Fruit fly (Drosophila melanogaster): ENCODE measurements around the gene bves.

Gene bves

dm6 chrX:21067908-21068307 lies 14.1 kb downstream of the bves start (continued):
- TF ChIP-seq org-1 (GFP tag; optimal IDR thresholded peaks at IDR 0.05) (no peak), CG4617 (GFP tag; optimal IDR thresholded peaks at IDR 0.05; ENCODE audit: borderline replicate concordance) (no peak), dysf (GFP tag; IDR thresholded peaks at IDR 0.05) (0 out of 3 replicates have a peak, but pooled peaks have one; percentile 27), phol (tag; optimal IDR thresholded peaks at IDR 0.05) (peak; percentile 7)

dm6 chrX:21071693-21072357 lies 18.1 kb downstream of the bves start:
- TF ChIP-seq CG17361 (GFP tag; IDR thresholded peaks at IDR 0.05) (no peak), H15 (GFP tag; IDR thresholded peaks at IDR 0.05) (no peak), CG9876 (GFP tag; optimal IDR thresholded peaks at IDR 0.05) (no peak), Dp (GFP tag; optimal IDR thresholded peaks at IDR 0.05) (no peak), CG7271 (tag; optimal IDR thresholded peaks at IDR 0.05) (no peak), Taf1 (GFP tag; IDR thresholded peaks at IDR 0.05) (no peak), CG15479 (GFP tag; optimal IDR thresholded peaks at IDR 0.05) (peak; percentile 44), Fer2 (tag; optimal IDR thresholded peaks at IDR 0.05) (no peak), MESR4 (GFP tag; optimal IDR thresholded peaks at IDR 0.05) (no peak), sqz (GFP tag; optimal IDR thresholded peaks at IDR 0.05) (no peak), CG2199 (GFP tag; IDR thresholded peaks at IDR 0.05) (0 out of 3 replicates have a peak, but pooled peaks have one; percentile 23), CG3163 (GFP tag; optimal IDR thresholded peaks at IDR 0.05) (peak; percentile 89), Trl (optimal IDR thresholded peaks at IDR 0.05) (peak; percentile 41 to 66), Trl (GFP tag; optimal IDR thresholded peaks at IDR 0.05) (no peak), chinmo (GFP tag; IDR thresholded peaks at IDR 0.05; ENCODE audit: partially characterized antibody) (0 out of 4 replicates have a peak, but pooled peaks have one; percentile 43), Xrp1 (GFP tag; IDR thresholded peaks at IDR 0.05) (no peak), nom (GFP tag; optimal IDR thresholded peaks at IDR 0.05) (peak; percentile 74), dan (GFP tag; IDR thresholded peaks at IDR 0.05) (no peak), grn (GFP tag; optimal IDR thresholded peaks at IDR 0.05) (peak; percentile 34), CG11723 (GFP tag; optimal IDR thresholded peaks at IDR 0.05) (no peak), CG3407 (GFP tag; optimal IDR thresholded peaks at IDR 0.05) (no peak), Gsc (GFP tag; IDR thresholded peaks at IDR 0.05) (no peak), dati (GFP tag; IDR thresholded peaks at IDR 0.05) (no peak), lbe (GFP tag; optimal IDR thresholded peaks at IDR 0.05) (no peak), sima (GFP tag; optimal IDR thresholded peaks at IDR 0.05) (no peak), CG18011 (GFP tag; optimal IDR thresholded peaks at IDR 0.05) (no peak), ap (GFP tag; IDR thresholded peaks at IDR 0.05) (no peak), Stat92E (GFP tag; optimal IDR thresholded peaks at IDR 0.05) (no peak), unc-4 (GFP tag; IDR thresholded peaks at IDR 0.05; ENCODE audit: partially characterized antibody) (no peak), lmd (GFP tag; IDR thresholded peaks at IDR 0.05) (no peak), CG6272 (GFP tag; IDR thresholded peaks at IDR 0.05) (no peak), CG10209 (GFP tag; optimal IDR thresholded peaks at IDR 0.05) (no peak), CG12236 (GFP tag; optimal IDR thresholded peaks at IDR 0.05) (no peak), Tbp (GFP tag; optimal IDR thresholded peaks at IDR 0.05) (no peak), usp (GFP tag; optimal IDR thresholded peaks at IDR 0.05) (no peak)

DNA sequence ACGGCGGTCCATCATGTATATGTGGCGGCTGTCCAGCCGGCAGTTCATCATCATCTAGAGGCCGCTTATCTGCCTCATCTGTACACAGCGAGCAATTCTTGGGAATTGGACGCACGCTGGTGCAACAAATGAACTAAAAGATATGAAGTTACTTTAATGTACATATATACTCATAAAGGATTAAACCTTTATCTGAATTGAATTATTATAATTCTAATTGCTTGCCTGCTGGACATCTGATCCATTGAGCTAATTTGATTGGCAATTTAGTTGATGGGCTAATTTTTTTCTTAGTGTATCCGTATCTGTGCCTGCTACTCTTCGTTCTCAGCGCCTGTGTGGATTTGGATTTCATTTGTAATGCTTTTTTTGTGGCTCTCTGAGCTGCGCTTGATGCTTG lies 19.2 kb downstream of the bves start:
- TF ChIP-seq pnt (GFP tag; optimal IDR thresholded peaks at IDR 0.05) (no peak), CG17829 (tag; optimal IDR thresholded peaks at IDR 0.05) (peak; percentile 1), CG15696 (tag; optimal IDR thresholded peaks at IDR 0.05) (peak; percentile 16), shn (GFP tag; optimal IDR thresholded peaks at IDR 0.05) (no peak), Myb (GFP tag; optimal IDR thresholded peaks at IDR 0.05) (no peak), CG18599 (GFP tag; optimal IDR thresholded peaks at IDR 0.05) (peak; percentile 39), CG7839 (tag; optimal IDR thresholded peaks at IDR 0.05) (peak; percentile 34), PHDP (tag; optimal IDR thresholded peaks at IDR 0.05) (peak; percentile 3), luna (GFP tag; optimal IDR thresholded peaks at IDR 0.05) (no peak), CG4360 (GFP tag; IDR thresholded peaks at IDR 0.05) (no peak), NFAT (GFP tag; IDR thresholded peaks at IDR 0.05) (no peak), her (GFP tag; optimal IDR thresholded peaks at IDR 0.05) (no peak)

Data from whole organism, embryonic.